Worm (Caenorhabditis elegans) whole organism, young adult: ENCODE data around the gene tif-1A.

ENCODE experiments used
- B0019.2 ChIP-seq: fragments of 200-800 bp; sonication (Bioruptor generic); conservative IDR thresholded peaks from 2 replicates; pipeline ENCODE4 v1.3.6; 2022; ENCODE audit warnings: missing genetic modification reagents, missing genetic modification characterization, missing compliant biosample characterization
- B0035.1 ChIP-seq: sonication (generic microtip); optimal IDR thresholded peaks from 2 replicates; lab custom pipeline; 2016; ENCODE audit warnings: missing genetic modification characterization, mild to moderate bottlenecking, missing compliant biosample characterization, missing genotype, missing genetic modification reagents
- B0336.3 ChIP-seq: fragments of 200-800 bp; sonication (Bioruptor generic); IDR thresholded peaks from 2 replicates; pipeline ENCODE4 v1.3.6; 2022; ENCODE audit warnings: missing genetic modification characterization, missing compliant biosample characterization
- D2030.7 ChIP-seq: fragments of 200-800 bp; sonication (Bioruptor generic); IDR thresholded peaks from 2 replicates; pipeline ENCODE4 v1.3.6; 2022; ENCODE audit warnings: missing genetic modification reagents, missing genetic modification characterization, missing compliant biosample characterization
- F10E7.11 ChIP-seq: sonication (generic microtip); optimal IDR thresholded peaks from 2 replicates; lab custom pipeline; 2017; ENCODE audit warnings: mild to moderate bottlenecking, missing genetic modification characterization, moderate library complexity, missing compliant biosample characterization
- F33H1.4 ChIP-seq: fragments of 200-800 bp; sonication (Bioruptor generic); IDR thresholded peaks from 2 replicates; pipeline ENCODE4 v1.3.6; 2022; ENCODE audit warnings: missing genetic modification reagents, missing genetic modification characterization, missing compliant biosample characterization
- F37B4.10 ChIP-seq: fragments of 200-800 bp; sonication (Bioruptor generic); IDR thresholded peaks from 2 replicates; pipeline ENCODE4 v1.3.6; 2022; ENCODE audit warnings: missing genetic modification characterization, missing compliant biosample characterization
- F49E8.2 ChIP-seq: sonication (generic microtip); optimal IDR thresholded peaks from 3 replicates; lab custom pipeline; 2017; ENCODE audit warnings: missing genetic modification characterization, mild to moderate bottlenecking, missing compliant biosample characterization, antibody characterized with exemption, moderate library complexity; ENCODE audit not compliant: insufficient read depth
- K11D2.4 ChIP-seq: fragments of 200-800 bp; sonication (Bioruptor generic); IDR thresholded peaks from 2 replicates; pipeline ENCODE4 v1.3.6; 2022; ENCODE audit warnings: missing genetic modification reagents, missing genetic modification characterization, missing compliant biosample characterization
- Y53F4B.3 ChIP-seq: fragments of 200-800 bp; sonication (Bioruptor generic); IDR thresholded peaks from 2 replicates; pipeline ENCODE4 v1.3.6; 2022; ENCODE audit warnings: missing genetic modification reagents, missing genetic modification characterization, missing compliant biosample characterization
- Y53G8AR.9 ChIP-seq: fragments of 200-800 bp; sonication (Bioruptor generic); conservative IDR thresholded peaks from 2 replicates; pipeline ENCODE4 v1.3.6; 2022; ENCODE audit warnings: missing genetic modification reagents, missing genetic modification characterization, missing compliant biosample characterization
- Y67H2A.10 ChIP-seq: fragments of 200-800 bp; sonication (Bioruptor generic); conservative IDR thresholded peaks from 2 replicates; pipeline ENCODE4 v1.3.6; 2022; ENCODE audit warnings: missing genetic modification reagents, missing genetic modification characterization, missing compliant biosample characterization
- Y79H2A.3 ChIP-seq: fragments of 200-800 bp; sonication (Bioruptor generic); conservative IDR thresholded peaks from 2 replicates; pipeline ENCODE4 v1.3.6; 2022; ENCODE audit warnings: missing genetic modification reagents, missing genetic modification characterization, missing compliant biosample characterization
- athp-1 ChIP-seq: sonication (generic microtip); optimal IDR thresholded peaks from 2 replicates; lab custom pipeline; 2017; ENCODE audit warnings: mild to moderate bottlenecking, missing genetic modification characterization, missing compliant biosample characterization
- cebp-1 ChIP-seq, 2 experiments: fragments of 200-800 bp in 1 of 2; sonication (Bioruptor generic) in 1 of 2; sonication (generic microtip) in 1 of 2; IDR thresholded peaks in 1 of 2; optimal IDR thresholded peaks in 1 of 2; 2 replicates each; pipeline versions ENCODE4 v1.3.6 to Lab custom; 2017 to 2022; ENCODE audit warnings: missing compliant biosample characterization in 2 of 2, missing genetic modification characterization in 2 of 2, mild to moderate bottlenecking in 1 of 2, missing genetic modification reagents in 1 of 2, moderate library complexity in 1 of 2
- ceh-91 ChIP-seq: fragments of 200-800 bp; sonication (Bioruptor generic); IDR thresholded peaks from 2 replicates; pipeline ENCODE4 v1.3.6; 2022; ENCODE audit warnings: missing genetic modification reagents, missing genetic modification characterization, missing compliant biosample characterization
- die-1 ChIP-seq: sonication (generic microtip); optimal IDR thresholded peaks from 2 replicates; lab custom pipeline; 2016; ENCODE audit warnings: missing genotype, mild to moderate bottlenecking, missing genetic modification characterization, missing compliant biosample characterization
- dox-1 ChIP-seq: fragments of 200-800 bp; sonication (Bioruptor generic); IDR thresholded peaks from 2 replicates; pipeline ENCODE4 v1.3.6; 2022; ENCODE audit warnings: missing genetic modification reagents, missing genetic modification characterization, missing compliant biosample characterization
- dpl-1 ChIP-seq: fragments of 150-350 bp; optimal IDR thresholded peaks from 2 replicates; lab custom pipeline; 2014; ENCODE audit warnings: missing biosample characterization, missing genetic modification reagents, missing genetic modification characterization
- efl-1 ChIP-seq: fragments of 150-350 bp; optimal IDR thresholded peaks from 2 replicates; lab custom pipeline; 2014; ENCODE audit warnings: missing biosample characterization, missing genetic modification reagents, missing genetic modification characterization
- fkh-3 ChIP-seq: sonication (generic microtip); optimal IDR thresholded peaks from 2 replicates; lab custom pipeline; 2016; ENCODE audit warnings: mild to moderate bottlenecking, missing genetic modification characterization, missing compliant biosample characterization
- gei-17 ChIP-seq: fragments of 200-800 bp; sonication (Bioruptor generic); optimal IDR thresholded peaks from 2 replicates; lab custom pipeline; 2018; ENCODE audit warnings: mild to moderate bottlenecking, missing genetic modification characterization, missing compliant biosample characterization
- hrde-1 ChIP-seq: sonication (generic microtip); optimal IDR thresholded peaks from 2 replicates; lab custom pipeline; 2016; ENCODE audit warnings: missing genetic modification characterization, mild to moderate bottlenecking, missing compliant biosample characterization, moderate library complexity, missing genotype, missing genetic modification reagents, borderline replicate concordance
- lin-26 ChIP-seq: fragments of 200-800 bp; sonication (Bioruptor generic); IDR thresholded peaks from 2 replicates; pipeline ENCODE4 v1.3.6; 2022; ENCODE audit warnings: missing genetic modification reagents, missing genetic modification characterization, missing compliant biosample characterization
- lin-35 ChIP-seq, 3 experiments: fragments of 150-350 bp in 2 of 3; sonication (generic microtip) in 1 of 3; optimal IDR thresholded peaks; 2 replicates each; lab custom pipeline; 2014 to 2018; ENCODE audit warnings: missing biosample characterization in 3 of 3, missing genetic modification characterization in 3 of 3, missing genetic modification reagents in 3 of 3
- lin-40 ChIP-seq: sonication (generic microtip); optimal IDR thresholded peaks from 2 replicates; lab custom pipeline; 2016; ENCODE audit warnings: missing genetic modification characterization, mild to moderate bottlenecking, missing compliant biosample characterization, missing genotype, missing genetic modification reagents
- lin-54 ChIP-seq: fragments of 200-800 bp; sonication (Bioruptor generic); optimal IDR thresholded peaks from 2 replicates; lab custom pipeline; 2018; ENCODE audit warnings: mild to moderate bottlenecking, missing genetic modification characterization, missing compliant biosample characterization
- lsl-1 ChIP-seq: fragments of 200-800 bp; sonication (Bioruptor generic); optimal IDR thresholded peaks from 2 replicates; lab custom pipeline; 2018; ENCODE audit warnings: mild to moderate bottlenecking, missing genetic modification characterization, moderate library complexity, missing compliant biosample characterization
- lsy-27 ChIP-seq: sonication (generic microtip); optimal IDR thresholded peaks from 2 replicates; lab custom pipeline; 2017; ENCODE audit warnings: missing genetic modification characterization, mild to moderate bottlenecking, missing compliant biosample characterization, antibody characterized with exemption, missing genotype, borderline replicate concordance; ENCODE audit not compliant: insufficient read depth
- madf-6 ChIP-seq: fragments of 200-800 bp; sonication (Bioruptor generic); IDR thresholded peaks from 2 replicates; pipeline ENCODE4 v1.3.6; 2022; ENCODE audit warnings: missing genetic modification reagents, missing genetic modification characterization, missing compliant biosample characterization
- madf-8 ChIP-seq: fragments of 200-800 bp; sonication (Bioruptor generic); conservative IDR thresholded peaks from 2 replicates; pipeline ENCODE4 v1.3.6; 2022; ENCODE audit warnings: missing genetic modification reagents, missing genetic modification characterization, missing compliant biosample characterization
- nfya-2 ChIP-seq: fragments of 200-800 bp; sonication (Bioruptor generic); IDR thresholded peaks from 2 replicates; pipeline ENCODE4 v1.3.6; 2022; ENCODE audit warnings: missing genetic modification reagents, missing genetic modification characterization, missing compliant biosample characterization
- nfyb-1 ChIP-seq: fragments of 200-800 bp; sonication (Bioruptor generic); IDR thresholded peaks from 2 replicates; pipeline ENCODE4 v1.3.6; 2022; ENCODE audit warnings: missing genetic modification reagents, missing genetic modification characterization, missing compliant biosample characterization
- nhr-179 ChIP-seq: sonication (generic microtip); optimal IDR thresholded peaks from 2 replicates; lab custom pipeline; 2016; ENCODE audit warnings: mild to moderate bottlenecking, missing genetic modification characterization, missing compliant biosample characterization
- nhr-80 ChIP-seq: sonication (generic microtip); optimal IDR thresholded peaks from 2 replicates; lab custom pipeline; 2016; ENCODE audit warnings: missing genetic modification characterization, missing compliant biosample characterization
- pbrm-1 ChIP-seq: fragments of 200-800 bp; sonication (Bioruptor generic); IDR thresholded peaks from 2 replicates; pipeline ENCODE4 v1.3.6; 2022; ENCODE audit warnings: missing genetic modification reagents, missing genetic modification characterization, missing compliant biosample characterization
- rcor-1 ChIP-seq: fragments of 200-800 bp; sonication (Bioruptor generic); IDR thresholded peaks from 2 replicates; pipeline ENCODE4 v1.3.6; 2022; ENCODE audit warnings: missing genetic modification reagents, missing genetic modification characterization, missing compliant biosample characterization
- rpc-1 ChIP-seq, 2 experiments: fragments of 150-350 bp in 1 of 2; sonication (generic microtip) in 1 of 2; optimal IDR thresholded peaks; 2 replicates each; lab custom pipeline; 2014 to 2018; ENCODE audit warnings: missing biosample characterization in 1 of 2, missing genetic modification characterization in 1 of 2, missing genetic modification reagents in 1 of 2, missing genotype in 1 of 2
- snpc-1.1 ChIP-seq: sonication (generic microtip); optimal IDR thresholded peaks from 2 replicates; lab custom pipeline; 2017; ENCODE audit warnings: missing genetic modification characterization, mild to moderate bottlenecking, missing compliant biosample characterization, antibody characterized with exemption, moderate library complexity, missing genotype, missing genetic modification reagents; ENCODE audit not compliant: insufficient read depth
- snpc-1.3 ChIP-seq: sonication (generic microtip); optimal IDR thresholded peaks from 2 replicates; lab custom pipeline; 2017; ENCODE audit warnings: missing genetic modification characterization, mild to moderate bottlenecking, missing compliant biosample characterization, antibody characterized with exemption, moderate library complexity, missing genotype, missing genetic modification reagents; ENCODE audit not compliant: insufficient read depth
- snpc-3.4 ChIP-seq: sonication (generic microtip); optimal IDR thresholded peaks from 2 replicates; lab custom pipeline; 2017; ENCODE audit warnings: missing genetic modification characterization, mild to moderate bottlenecking, missing compliant biosample characterization, antibody characterized with exemption, moderate library complexity, missing genotype, missing genetic modification reagents
- tlf-1 ChIP-seq: fragments of 200-800 bp; sonication (Bioruptor generic); optimal IDR thresholded peaks from 2 replicates; lab custom pipeline; 2018; ENCODE audit warnings: mild to moderate bottlenecking, missing genetic modification characterization, missing compliant biosample characterization
- unc-130 ChIP-seq: sonication (generic microtip); optimal IDR thresholded peaks from 2 replicates; lab custom pipeline; 2016; ENCODE audit warnings: missing genetic modification reagents, missing genetic modification characterization, missing compliant biosample characterization
- zfh-2 ChIP-seq: fragments of 200-800 bp; sonication (Bioruptor generic); conservative IDR thresholded peaks from 2 replicates; pipeline ENCODE4 v1.3.6; 2022; ENCODE audit warnings: missing genetic modification reagents, missing genetic modification characterization, missing compliant biosample characterization
- ztf-28 ChIP-seq: fragments of 200-800 bp; sonication (Bioruptor generic); IDR thresholded peaks from 2 replicates; pipeline ENCODE4 v1.3.6; 2022; ENCODE audit warnings: missing genetic modification reagents, missing genetic modification characterization, missing compliant biosample characterization
- ztf-6 ChIP-seq: fragments of 200-800 bp; sonication (Bioruptor generic); IDR thresholded peaks from 2 replicates; pipeline ENCODE4 v1.3.6; 2022; ENCODE audit warnings: missing genetic modification reagents, missing genetic modification characterization, missing compliant biosample characterization

Gene tif-1A

DNA sequence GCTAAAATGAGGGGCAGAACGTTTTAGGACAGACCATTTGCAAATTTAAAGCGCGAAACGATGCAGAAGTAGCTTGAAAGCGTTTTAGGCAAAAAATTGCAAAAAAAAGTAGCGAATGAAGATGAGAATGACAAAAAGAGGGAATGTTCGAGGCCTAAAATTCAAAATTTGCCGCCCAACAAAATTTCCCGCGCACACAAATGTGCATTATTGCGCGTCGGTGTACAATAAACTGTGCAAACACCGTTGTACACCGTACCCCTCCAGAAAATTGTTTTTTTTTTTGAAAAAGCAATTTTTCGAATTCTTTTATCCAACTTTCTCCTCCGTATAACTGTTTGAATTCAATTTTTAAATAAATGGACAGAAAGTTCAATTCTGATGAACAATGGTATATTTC is 15.9 kb upstream of the tif-1A start, which contains the start of gene snpc-3.4 (continued):
- no peak for TF ChIP-seq nfya-2 (GFP tag; lab: Robert Waterston, UW)
- no peak for TF ChIP-seq gei-17 (GFP tag; lab: Kevin White, UChicago)
- peak; percentile 99 for TF ChIP-seq madf-6 (GFP tag; lab: Robert Waterston, UW)
- TF ChIP-seq lin-26 = 0 out of 2 replicates have a peak, but pooled peaks have one; percentile 15
- TF ChIP-seq efl-1 = peak; percentile 99
- peak; percentile 90 for TF ChIP-seq nfyb-1 (GFP tag; lab: Robert Waterston, UW)
- no peak for TF ChIP-seq F10E7.11 (tag; lab: Kevin White, UChicago)
- no peak for TF ChIP-seq nhr-80 (tag; lab: Kevin White, UChicago)
- no peak for TF ChIP-seq zfh-2
- peak; percentile 86 for TF ChIP-seq F33H1.4 (GFP tag; lab: Robert Waterston, UW)
- 0 out of 2 replicates have a peak, but pooled peaks have one; percentile 18 for TF ChIP-seq ztf-6
- TF ChIP-seq dox-1 (GFP tag; lab: Robert Waterston, UW) = peak; percentile 92
- peak; percentile 81 for TF ChIP-seq F49E8.2 (tag; lab: Kevin White, UChicago)
- TF ChIP-seq lsl-1 (GFP tag; lab: Kevin White, UChicago) = peak; percentile 96
- no peak for TF ChIP-seq cebp-1 (GFP tag; IDR thresholded peaks at IDR 0.05; lab: Robert Waterston, UW)
- TF ChIP-seq cebp-1 (tag; optimal IDR thresholded peaks at IDR 0.05; lab: Kevin White, UChicago) = peak; percentile 53
- peak; percentile 9 for TF ChIP-seq rpc-1 (optimal IDR thresholded peaks at IDR 0.05; lab: Kevin White, UChicago)
- no peak for TF ChIP-seq rpc-1 (tag; optimal IDR thresholded peaks at IDR 0.05; lab: Kevin White, UChicago)
- peak; percentile 7; the same call in 1 of the 2 replicates for TF ChIP-seq Y53F4B.3
- TF ChIP-seq K11D2.4 = 0 out of 2 replicates have a peak, but pooled peaks have one; percentile 42
- peak; percentile 88 for TF ChIP-seq pbrm-1 (GFP tag; lab: Robert Waterston, UW)
- TF ChIP-seq lin-35 (GFP tag; optimal IDR thresholded peaks at IDR 0.05; lab: Kevin White, UChicago) = peak; percentile 68 to 87 (median 83)
- TF ChIP-seq rcor-1 (GFP tag; lab: Robert Waterston, UW) = peak; percentile 83
- peak; percentile 37 for TF ChIP-seq lin-40 (tag; lab: Kevin White, UChicago)
- 0 out of 2 replicates have a peak, but pooled peaks have one; percentile 20 for TF ChIP-seq F37B4.10 (GFP tag; lab: Robert Waterston, UW)
- TF ChIP-seq Y67H2A.10 (GFP tag; lab: Robert Waterston, UW) = 0 out of 2 replicates have a peak, but pooled peaks have one; percentile 10
- TF ChIP-seq fkh-3 (tag; lab: Kevin White, UChicago) = no peak
- TF ChIP-seq unc-130 (GFP tag; lab: Kevin White, UChicago) = peak; percentile 81
- TF ChIP-seq snpc-1.3 = peak; percentile 73
- peak; percentile 98 for TF ChIP-seq D2030.7 (GFP tag; lab: Robert Waterston, UW)
- TF ChIP-seq lsy-27 (tag; lab: Kevin White, UChicago) = no peak
- TF ChIP-seq die-1 = no peak
- peak; percentile 94 for TF ChIP-seq lin-54 (GFP tag; lab: Kevin White, UChicago)
- peak; percentile 94 for TF ChIP-seq snpc-3.4
- TF ChIP-seq B0019.2 = peak; percentile 97
- no peak for TF ChIP-seq B0035.1 (tag; lab: Kevin White, UChicago)
- peak; percentile 85 for TF ChIP-seq Y53G8AR.9
- TF ChIP-seq Y79H2A.3 = peak; percentile 88
- peak; percentile 84; the same call in 1 of the 2 replicates for TF ChIP-seq ztf-28 (GFP tag; lab: Robert Waterston, UW)
- TF ChIP-seq athp-1 = peak; percentile 44
- TF ChIP-seq B0336.3 (GFP tag; lab: Robert Waterston, UW) = peak; percentile 84
- peak; percentile 96 for TF ChIP-seq madf-8 (GFP tag; lab: Robert Waterston, UW)
- TF ChIP-seq snpc-1.1 (tag; lab: Kevin White, UChicago) = peak; percentile 70
- TF ChIP-seq hrde-1 (tag; lab: Kevin White, UChicago) = peak; percentile 4
- no peak for TF ChIP-seq nhr-179 (tag; lab: Kevin White, UChicago)
- TF ChIP-seq ceh-91 (GFP tag; lab: Robert Waterston, UW) = peak; percentile 96
- peak; percentile 94 for TF ChIP-seq tlf-1 (GFP tag; lab: Kevin White, UChicago)
- TF ChIP-seq dpl-1 = peak; percentile 96
